Worm (Caenorhabditis elegans) whole organism, L1 larva: ENCODE data around the gene comt-5.

Experiments used
- ceh-8 ChIP-seq: fragments of 200-800 bp; sonication (Bioruptor generic); optimal IDR thresholded peaks from 2 replicates; lab custom pipeline; 2018; ENCODE audit warnings: mild to moderate bottlenecking, missing genetic modification characterization, moderate library complexity, missing compliant biosample characterization
- ces-1 ChIP-seq: fragments of 150-350 bp; optimal IDR thresholded peaks from 2 replicates; lab custom pipeline; 2014; ENCODE audit warnings: missing biosample characterization, missing genetic modification reagents, missing genetic modification characterization
- nhr-71 ChIP-seq: sonication (generic microtip); optimal IDR thresholded peaks from 2 replicates; lab custom pipeline; 2016; ENCODE audit warnings: mild to moderate bottlenecking, missing genetic modification characterization, moderate library complexity, missing compliant biosample characterization
- vab-15 ChIP-seq: sonication (generic microtip); optimal IDR thresholded peaks from 2 replicates; lab custom pipeline; 2017; ENCODE audit warnings: missing genotype, mild to moderate bottlenecking, missing genetic modification characterization, missing compliant biosample characterization

DNA sequence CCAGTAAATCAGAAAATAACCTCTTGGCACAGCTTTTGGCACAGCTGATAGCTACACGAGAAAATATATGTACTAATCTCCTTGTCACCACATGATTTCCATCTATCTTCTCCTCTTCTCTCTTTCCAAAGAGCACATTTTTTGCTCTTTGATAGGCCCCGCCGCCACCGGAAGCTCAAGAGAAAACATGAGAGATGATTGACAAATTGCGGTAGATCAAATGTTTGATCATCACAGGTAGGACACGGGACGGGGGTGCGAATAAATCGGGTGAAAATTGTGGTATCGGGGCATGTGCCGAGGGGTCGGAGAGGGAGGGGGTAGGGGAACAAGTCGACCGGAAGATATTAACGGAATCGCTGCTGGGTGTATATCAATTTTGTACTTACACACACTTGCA lies 22.6 kb upstream of the comt-5 start:
- TF ChIP-seq ces-1 (GFP tag; lab: Kevin White, UChicago) (no peak), vab-15 (tag; lab: Kevin White, UChicago) (peak; percentile 83), nhr-71 (peak; percentile 26), ceh-8 (GFP tag; lab: Kevin White, UChicago) (no peak)
